Fruit fly (Drosophila melanogaster): ENCODE data around the gene CG13398.

The CG13398 gene

dm6 chr2L:8403286-8404270, 11.5 kb downstream of the CG13398 start, which contains the start of gene emb (continued):
- peak; percentile 32 for TF ChIP-seq CG1792 (GFP tag; optimal IDR thresholded peaks at IDR 0.05)

- TF ChIP-seq NK7.1 (GFP tag; optimal IDR thresholded peaks at IDR 0.05), result no peak
- no peak for TF ChIP-seq Optix (GFP tag; IDR thresholded peaks at IDR 0.05)
- no peak for TF ChIP-seq Jarid2 (GFP tag; optimal IDR thresholded peaks at IDR 0.05)
- TF ChIP-seq CG17385 (GFP tag; optimal IDR thresholded peaks at IDR 0.05), result peak; percentile 91
- TF ChIP-seq Ptx1 (GFP tag; IDR thresholded peaks at IDR 0.05), result no peak
- no peak for TF ChIP-seq Gug (GFP tag; IDR thresholded peaks at IDR 0.05)
- peak; percentile 96 for TF ChIP-seq CG5180 (GFP tag; optimal IDR thresholded peaks at IDR 0.05)
- TF ChIP-seq CG4424 (GFP tag; optimal IDR thresholded peaks at IDR 0.05), result no peak
- TF ChIP-seq pros (GFP tag; optimal IDR thresholded peaks at IDR 0.05), result no peak
- TF ChIP-seq Sox100B (GFP tag; optimal IDR thresholded peaks at IDR 0.05), result peak; percentile 22
- no peak for TF ChIP-seq Hmx (GFP tag; optimal IDR thresholded peaks at IDR 0.05)
- no peak for TF ChIP-seq croc (GFP tag; conservative IDR thresholded peaks at IDR 0.05)
- no peak for TF ChIP-seq sens-2 (GFP tag; IDR thresholded peaks at IDR 0.05)
- no peak for TF ChIP-seq gsb-n (tag; optimal IDR thresholded peaks at IDR 0.05)
- no peak for TF ChIP-seq CG17361 (GFP tag; IDR thresholded peaks at IDR 0.05)
Measured at dm6 chr2L:8402928-8403285, 12.1 kb downstream of the CG13398 start, which contains the start of gene fy. TSS of gene fy (minus strand) at chr2L:8403280.

- TF ChIP-seq trem (tag; optimal IDR thresholded peaks at IDR 0.05) (peak; percentile 21), BEAF-32 (GFP tag; optimal IDR thresholded peaks at IDR 0.05) (peak; percentile 34), Ptx1 (GFP tag; IDR thresholded peaks at IDR 0.05) (no peak), ERR (GFP tag; optimal IDR thresholded peaks at IDR 0.05) (no peak), Asciz (GFP tag; optimal IDR thresholded peaks at IDR 0.05) (no peak), CG15514 (GFP tag; optimal IDR thresholded peaks at IDR 0.05) (peak; percentile 16), Rfx (GFP tag; IDR thresholded peaks at IDR 0.05) (no peak), CG12659 (GFP tag; optimal IDR thresholded peaks at IDR 0.05) (peak; percentile 1), ken (GFP tag; IDR thresholded peaks at IDR 0.05) (no peak), CG17912 (GFP tag; optimal IDR thresholded peaks at IDR 0.05) (no peak), lbe (GFP tag; optimal IDR thresholded peaks at IDR 0.05) (peak; percentile 47), CG3726 (GFP tag; IDR thresholded peaks at IDR 0.05) (no peak), sqz (GFP tag; optimal IDR thresholded peaks at IDR 0.05) (no peak), pzg (GFP tag; optimal IDR thresholded peaks at IDR 0.05) (peak; percentile 43), toy (GFP tag; IDR thresholded peaks at IDR 0.05) (no peak), unc-4 (GFP tag; IDR thresholded peaks at IDR 0.05; ENCODE audit: partially characterized antibody) (0 out of 2 replicates have a peak, but pooled peaks have one; percentile 26), HLH54F (GFP tag; optimal IDR thresholded peaks at IDR 0.05) (no peak), nerfin-2 (GFP tag; IDR thresholded peaks at IDR 0.05; ENCODE audit: partially characterized antibody) (peak; percentile 48; the same call in 1 of the 2 replicates), wor (GFP tag; IDR thresholded peaks at IDR 0.05) (no peak), Dll (GFP tag; IDR thresholded peaks at IDR 0.05; ENCODE audit: partially characterized antibody) (peak; percentile 52; the same call in 2 of the 4 replicates), CG12769 (tag; optimal IDR thresholded peaks at IDR 0.05) (no peak), CG13287 (GFP tag; IDR thresholded peaks at IDR 0.05; ENCODE audit: partially characterized antibody) (peak; percentile 31; the same call in 1 of the 2 replicates), gsb (GFP tag; IDR thresholded peaks at IDR 0.05) (no peak), CG17361 (GFP tag; IDR thresholded peaks at IDR 0.05) (0 out of 3 replicates have a peak, but pooled peaks have one; percentile 10), otp (GFP tag; IDR thresholded peaks at IDR 0.05) (no peak), CG2202 (tag; optimal IDR thresholded peaks at IDR 0.05) (no peak), CG5953 (GFP tag; IDR thresholded peaks at IDR 0.05) (no peak), chif (GFP tag; optimal IDR thresholded peaks at IDR 0.05) (no peak), Dp (GFP tag; optimal IDR thresholded peaks at IDR 0.05) (peak; percentile 94), danr (GFP tag; IDR thresholded peaks at IDR 0.05) (no peak)
Measured at dm6 chr2L:8399863-8400598, 15.0 kb downstream of the CG13398 start, which contains the start of gene CG31898. TSS of gene CG31898 (plus strand) at chr2L:8400421.

Data from whole organism, embryonic.